Worm (Caenorhabditis elegans) whole organism, mixed stage, embryonic: ENCODE data around the gene lido-2.

Source experiments
- M03D4.4 ChIP-seq: sonication (generic microtip); optimal IDR thresholded peaks from 2 replicates; lab custom pipeline; 2017; ENCODE audit warnings: mild to moderate bottlenecking, missing genetic modification characterization, missing compliant biosample characterization
- ces-1 ChIP-seq: fragments of 150-350 bp; optimal IDR thresholded peaks from 2 replicates; lab custom pipeline; 2014; ENCODE audit warnings: missing biosample characterization, missing genetic modification reagents, missing genetic modification characterization
- ham-2 ChIP-seq: fragments of 200-800 bp; sonication (Bioruptor generic); optimal IDR thresholded peaks from 2 replicates; lab custom pipeline; 2018; ENCODE audit warnings: mild to moderate bottlenecking, missing genetic modification characterization, missing compliant biosample characterization
- nhr-12 ChIP-seq: fragments of 150-350 bp; optimal IDR thresholded peaks from 2 replicates; lab custom pipeline; 2014; ENCODE audit warnings: missing biosample characterization, missing genetic modification characterization
- nhr-237 ChIP-seq: fragments of 150-350 bp; optimal IDR thresholded peaks from 2 replicates; lab custom pipeline; 2014; ENCODE audit warnings: missing biosample characterization, missing genetic modification characterization
- sptf-1 ChIP-seq: sonication (generic microtip); optimal IDR thresholded peaks from 2 replicates; lab custom pipeline; 2017; ENCODE audit warnings: mild to moderate bottlenecking, missing genetic modification characterization, moderate library complexity, missing compliant biosample characterization

- TF ChIP-seq ham-2 (GFP tag; lab: Kevin White, UChicago) = no peak
- no peak for TF ChIP-seq M03D4.4
- no peak for TF ChIP-seq nhr-12
- TF ChIP-seq nhr-237 (tag; lab: Kevin White, UChicago) = no peak
- TF ChIP-seq ces-1 (GFP tag; lab: Kevin White, UChicago) = no peak
- TF ChIP-seq sptf-1 (tag; lab: Kevin White, UChicago) = no peak
Observed at ce11 chrX:17146545-17146944, 46.0 kb upstream of the lido-2 start.
